Worm (Caenorhabditis elegans): ENCODE results near the gene col-113.
A peak's percentile ranks its signal among the peaks of the same experiment; 100 is the strongest.

Gene col-113

DNA sequence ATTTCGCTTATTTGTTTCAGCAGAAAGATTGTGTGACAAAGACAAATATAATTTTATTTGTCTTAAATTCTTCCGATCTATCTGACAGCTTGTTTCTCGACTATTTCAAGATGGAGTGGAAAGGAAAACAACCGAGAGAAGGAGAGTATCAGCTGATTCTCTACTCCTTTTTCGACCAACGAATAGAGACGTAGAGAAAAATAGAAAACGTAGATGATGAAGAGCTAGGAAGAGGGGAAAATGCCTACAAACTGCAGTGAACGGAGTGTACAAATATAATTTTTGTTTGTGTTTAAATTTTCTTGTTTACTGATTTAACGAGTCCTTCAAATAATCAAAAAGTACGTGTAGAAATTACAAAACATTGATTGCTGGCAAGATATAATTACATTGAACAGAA lies 4.6 kb downstream of the col-113 start (continued):
- TF ChIP-seq R02D3.7 (tag; optimal IDR thresholded peaks at IDR 0.05) (no peak), lsy-2 (tag; optimal IDR thresholded peaks at IDR 0.05) (peak in 1 of 2 experiments; percentile 64), ama-1 (optimal IDR thresholded peaks at IDR 0.05) (no peak), jun-1 (tag; optimal IDR thresholded peaks at IDR 0.05) (no peak), mep-1 (tag; optimal IDR thresholded peaks at IDR 0.05) (peak; percentile 38), rbr-2 (tag; optimal IDR thresholded peaks at IDR 0.05) (peak; percentile 13), F44E2.7 (GFP tag; IDR thresholded peaks at IDR 0.05) (no peak), nhr-6 (tag; optimal IDR thresholded peaks at IDR 0.05) (no peak), attf-4 (tag; optimal IDR thresholded peaks at IDR 0.05) (no peak), zfp-3 (GFP tag; conservative IDR thresholded peaks at IDR 0.05) (no peak), snpc-4 (tag; optimal IDR thresholded peaks at IDR 0.05) (no peak), hif-1 (tag; optimal IDR thresholded peaks at IDR 0.05) (no peak), nhr-28 (tag; optimal IDR thresholded peaks at IDR 0.05) (peak; percentile 57), lin-1 (GFP tag; IDR thresholded peaks at IDR 0.05) (no peak), nhr-48 (tag; optimal IDR thresholded peaks at IDR 0.05) (no peak), lin-13 (GFP tag; optimal IDR thresholded peaks at IDR 0.05) (no peak), mdl-1 (tag; optimal IDR thresholded peaks at IDR 0.05) (no peak), T20F7.1 (GFP tag; optimal IDR thresholded peaks at IDR 0.05) (no peak), ceh-20 (GFP tag; IDR thresholded peaks at IDR 0.05) (no peak), lir-3 (tag; optimal IDR thresholded peaks at IDR 0.05) (no peak), vab-7 (GFP tag; IDR thresholded peaks at IDR 0.05) (no peak), lin-29 (GFP tag; IDR thresholded peaks at IDR 0.05) (no peak), nhr-10 (tag; optimal IDR thresholded peaks at IDR 0.05) (no peak), dmd-8 (GFP tag; IDR thresholded peaks at IDR 0.05) (no peak), dmd-6 (GFP tag; IDR thresholded peaks at IDR 0.05) (no peak), zag-1 (tag; optimal IDR thresholded peaks at IDR 0.05) (no peak), fos-1 (tag; optimal IDR thresholded peaks at IDR 0.05) (no peak), daf-16 (GFP tag; optimal IDR thresholded peaks at IDR 0.05) (no peak), daf-16 (tag; optimal IDR thresholded peaks at IDR 0.05) (peak; percentile 75), ceh-44 (GFP tag; IDR thresholded peaks at IDR 0.05) (no peak)

DNA sequence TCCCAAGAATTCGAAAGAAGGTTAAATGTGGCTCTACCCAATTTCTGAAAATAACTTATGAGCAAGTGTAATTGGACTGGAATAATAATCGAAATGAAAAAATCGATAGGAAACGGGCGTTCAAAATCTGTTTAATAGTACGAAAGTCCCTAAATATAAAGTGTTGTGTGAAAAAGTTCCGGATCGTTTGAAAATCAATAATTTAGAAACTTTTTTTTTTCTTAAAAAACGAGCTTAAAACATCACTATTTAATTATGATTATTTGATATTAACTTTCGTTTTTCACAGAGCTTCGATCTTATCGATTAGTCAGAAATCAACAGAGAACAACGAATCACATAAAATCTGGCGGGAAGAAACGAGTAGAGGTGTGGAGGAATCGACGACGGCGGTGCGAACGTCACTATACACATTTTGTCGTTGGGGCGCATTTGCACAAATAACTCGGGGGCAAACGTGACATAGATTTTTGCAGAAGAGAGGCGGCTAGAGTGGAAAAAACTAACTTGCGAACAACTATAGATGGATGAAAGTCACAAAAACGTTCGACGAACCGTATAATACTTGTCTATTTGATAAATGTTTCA lies 7.5 kb downstream of the col-113 start, which contains the start of gene hecd-1:
Gene hecd-1, minus strand, starts transcription at position 51 of the 588 bp plus-strand sequence.
- TF ChIP-seq T26A8.4 (GFP tag; IDR thresholded peaks at IDR 0.05) (no peak), vab-7 (GFP tag; IDR thresholded peaks at IDR 0.05) (no peak), ama-1 (optimal IDR thresholded peaks at IDR 0.05) (no peak), nhr-10 (tag; optimal IDR thresholded peaks at IDR 0.05) (no peak), sdz-12 (GFP tag; optimal IDR thresholded peaks at IDR 0.05) (no peak), lin-15B (tag; optimal IDR thresholded peaks at IDR 0.05) (no peak), hlh-11 (tag; optimal IDR thresholded peaks at IDR 0.05) (peak; percentile 14), ZK546.5 (tag; optimal IDR thresholded peaks at IDR 0.05) (no peak), mep-1 (tag; optimal IDR thresholded peaks at IDR 0.05) (peak; percentile 23), snpc-1.2 (GFP tag; IDR thresholded peaks at IDR 0.05) (no peak), nhr-111 (GFP tag; optimal IDR thresholded peaks at IDR 0.05) (no peak), mdl-1 (tag; optimal IDR thresholded peaks at IDR 0.05) (peak in 1 of 2 experiments; percentile 25), nhr-102 (tag; optimal IDR thresholded peaks at IDR 0.05) (no peak), nhr-28 (tag; optimal IDR thresholded peaks at IDR 0.05) (peak; percentile 40), ZK337.2 (GFP tag; IDR thresholded peaks at IDR 0.05) (no peak), lin-38 (GFP tag; IDR thresholded peaks at IDR 0.05) (peak; percentile 68), ceh-28 (tag; optimal IDR thresholded peaks at IDR 0.05) (no peak), mxl-3 (GFP tag; optimal IDR thresholded peaks at IDR 0.05) (peak; percentile 37), pqm-1 (tag; optimal IDR thresholded peaks at IDR 0.05) (no peak), dmd-6 (GFP tag; IDR thresholded peaks at IDR 0.05) (no peak), unc-62 (GFP tag; optimal IDR thresholded peaks at IDR 0.05 in 1 of 2) (no peak), unc-62 (tag; optimal IDR thresholded peaks at IDR 0.05) (no peak), mdt-29 (GFP tag; IDR thresholded peaks at IDR 0.05) (no peak), daf-8 (GFP tag; IDR thresholded peaks at IDR 0.05) (no peak), lin-29 (GFP tag; IDR thresholded peaks at IDR 0.05) (no peak), pha-4 (GFP tag; IDR thresholded peaks at IDR 0.05) (no peak), pha-4 (tag; optimal IDR thresholded peaks at IDR 0.05) (no peak), lsy-2 (tag; optimal IDR thresholded peaks at IDR 0.05) (peak in 1 of 2 experiments; percentile 56), lir-3 (tag; optimal IDR thresholded peaks at IDR 0.05) (no peak), mes-2 (tag; optimal IDR thresholded peaks at IDR 0.05; ENCODE audit: poor library complexity, severe bottlenecking) (peak; percentile 13), nhr-6 (tag; optimal IDR thresholded peaks at IDR 0.05) (no peak), dve-1 (tag; optimal IDR thresholded peaks at IDR 0.05; ENCODE audit: insufficient read depth) (peak; percentile 16)

Measured in whole organism, L4 larva.